Worm (Caenorhabditis elegans): Measurements from ENCODE around the gene Y48B6A.13.

- TF ChIP-seq lin-15B (tag; optimal IDR thresholded peaks at IDR 0.05): no peak
- no peak for TF ChIP-seq skn-1 (tag; optimal IDR thresholded peaks at IDR 0.05)
- no peak for TF ChIP-seq snpc-4 (tag; optimal IDR thresholded peaks at IDR 0.05)
- no peak for TF ChIP-seq R02D3.7 (tag; optimal IDR thresholded peaks at IDR 0.05)
These were observed 20.7 kb downstream of the Y48B6A.13 start, which contains the start of gene ace-3 for ce11 chrII:14205335-14205734.

Measured in whole organism, L4 larva.